Fruit fly (Drosophila melanogaster): ENCODE results near the gene CG10038.

Gene CG10038

dm6 chr3R:12375258-12375783 lies 24.9 kb upstream of the CG10038 start, which contains the start of gene GstD5:
Gene GstD5 (plus strand): TSS chr3R:12375733.
- TF ChIP-seq CG8478 (optimal IDR thresholded peaks at IDR 0.05) (no peak), CTCF (optimal IDR thresholded peaks at IDR 0.05) (no peak)

dm6 chr3R:12373800-12374199 lies 23.4 kb upstream of the CG10038 start, which contains the start of gene GstD4:
Gene GstD4 (plus strand): TSS chr3R:12374100.
- TF ChIP-seq CG8478 (optimal IDR thresholded peaks at IDR 0.05): no peak
- no peak for TF ChIP-seq CTCF (optimal IDR thresholded peaks at IDR 0.05)

DNA sequence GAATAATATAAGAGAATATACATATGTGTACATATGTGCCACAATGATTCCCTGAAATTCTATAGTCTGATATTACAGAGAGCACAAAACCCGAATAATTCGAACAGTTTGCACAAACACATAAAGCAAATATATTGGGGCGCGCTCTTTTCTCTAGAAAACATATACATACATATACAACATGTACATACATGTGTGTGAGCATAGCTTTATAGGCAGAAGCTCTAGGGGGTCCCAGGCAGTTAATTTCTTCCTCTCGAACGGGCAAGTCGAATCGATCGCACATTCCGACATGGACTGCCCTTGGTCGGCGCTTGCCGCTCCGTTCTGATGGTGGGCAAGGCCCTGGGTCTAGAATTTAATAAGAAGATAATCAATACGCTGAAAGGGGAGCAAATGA lies 22.4 kb upstream of the CG10038 start, which contains the start of gene GstD3:
TSS of gene GstD3 (plus strand) at position 269 of the 400 bp plus-strand sequence.
- TF ChIP-seq CG8478 (optimal IDR thresholded peaks at IDR 0.05): no peak
- no peak for TF ChIP-seq CTCF (optimal IDR thresholded peaks at IDR 0.05)

DNA sequence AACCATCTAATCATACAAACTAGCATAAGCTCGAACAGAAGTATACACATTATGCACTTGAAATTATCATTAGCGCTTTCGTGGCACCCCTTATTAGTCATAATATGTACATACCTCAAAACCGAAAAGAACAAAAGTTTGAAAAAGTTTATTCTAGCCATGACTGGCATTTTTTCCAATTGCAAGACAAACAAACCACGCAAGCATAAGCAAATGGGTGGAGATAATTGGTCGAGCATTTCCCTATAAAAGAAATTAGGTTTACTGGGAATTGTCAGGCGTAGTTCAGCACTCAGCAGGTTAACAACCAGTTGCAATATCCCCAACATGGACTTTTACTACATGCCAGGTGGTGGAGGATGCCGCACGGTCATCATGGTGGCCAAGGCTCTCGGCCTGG lies 21.2 kb upstream of the CG10038 start, which contains the start of gene GstD2:
TSS of gene GstD2 (plus strand) at position 301 of the 400 bp plus-strand sequence.
- TF ChIP-seq CTCF (optimal IDR thresholded peaks at IDR 0.05) (no peak), CG8478 (optimal IDR thresholded peaks at IDR 0.05) (no peak)

DNA sequence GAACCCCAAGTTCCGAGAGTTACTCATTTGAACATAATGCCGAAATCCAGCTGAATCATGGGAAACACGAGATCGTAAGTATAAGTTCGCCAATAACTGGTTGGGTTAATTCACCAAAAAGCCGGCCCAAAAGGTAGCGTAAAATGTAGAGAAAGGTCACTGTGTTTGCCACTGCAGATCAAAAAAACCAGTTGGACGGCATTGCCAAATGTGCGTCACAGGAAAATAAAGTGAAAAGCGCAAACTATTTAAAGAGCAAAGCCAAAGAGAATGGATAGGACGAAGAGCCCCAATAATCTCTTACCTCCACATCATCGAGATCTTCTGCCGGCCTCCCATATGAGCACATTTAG lies 20.2 kb upstream of the CG10038 start:
- TF ChIP-seq CTCF (optimal IDR thresholded peaks at IDR 0.05) (no peak), CG8478 (optimal IDR thresholded peaks at IDR 0.05) (no peak)

dm6 chr3R:12369793-12370642 lies 19.6 kb upstream of the CG10038 start:
- TF ChIP-seq CG8478 (optimal IDR thresholded peaks at IDR 0.05): no peak
- TF ChIP-seq CTCF (optimal IDR thresholded peaks at IDR 0.05): no peak

DNA sequence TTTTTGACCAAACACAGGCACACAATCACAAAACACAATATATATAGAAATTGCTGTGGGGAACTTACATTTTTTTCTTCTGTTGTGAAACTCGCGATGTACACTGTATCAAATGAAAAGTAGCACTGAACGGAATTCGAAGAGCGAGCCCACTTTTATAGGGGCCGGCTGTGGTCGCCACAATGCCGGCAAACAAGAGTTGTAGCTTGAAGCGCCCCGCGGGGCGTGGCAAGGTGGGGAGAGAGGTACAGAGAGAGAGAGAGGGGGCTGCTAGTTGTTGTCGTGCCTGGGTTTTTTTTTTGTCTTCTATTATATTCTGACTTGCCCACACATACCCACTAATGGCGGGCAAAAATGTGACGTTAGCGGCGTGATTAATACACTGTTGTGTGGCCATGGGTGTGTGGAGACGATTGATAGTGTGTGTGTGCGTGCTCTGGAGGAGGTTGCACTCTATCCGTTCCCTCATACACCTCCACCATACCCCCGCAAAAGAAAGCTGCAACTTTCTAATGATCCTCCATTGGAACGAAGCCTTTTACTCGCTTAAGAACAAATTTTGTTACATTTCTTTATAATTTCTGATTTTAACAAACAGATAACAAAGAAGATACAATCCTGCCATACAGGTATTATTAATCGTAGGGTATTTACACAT lies 18.8 kb upstream of the CG10038 start, which contains the start of gene GstD1:
TSS of gene GstD1 (minus strand) at position 134 of the 658 bp plus-strand sequence.
- TF ChIP-seq CTCF (optimal IDR thresholded peaks at IDR 0.05) (no peak), CG8478 (optimal IDR thresholded peaks at IDR 0.05) (no peak)

dm6 chr3R:12367464-12367863 lies 17.0 kb upstream of the CG10038 start, which contains the start of gene GstD9:
Gene GstD9 (minus strand): TSS chr3R:12367564.
- TF ChIP-seq CTCF (optimal IDR thresholded peaks at IDR 0.05) (no peak), CG8478 (optimal IDR thresholded peaks at IDR 0.05) (no peak)

dm6 chr3R:12365887-12366286 lies 15.4 kb upstream of the CG10038 start:
- TF ChIP-seq CG8478 (optimal IDR thresholded peaks at IDR 0.05): no peak
- no peak for TF ChIP-seq CTCF (optimal IDR thresholded peaks at IDR 0.05)

- TF ChIP-seq CTCF (optimal IDR thresholded peaks at IDR 0.05) (no peak), CG8478 (optimal IDR thresholded peaks at IDR 0.05) (no peak)
Measured at dm6 chr3R:12365264-12365840, 14.9 kb upstream of the CG10038 start, which contains the start of gene GstD10. Gene GstD10 (minus strand): TSS chr3R:12365735.

- TF ChIP-seq CTCF (optimal IDR thresholded peaks at IDR 0.05): no peak
- no peak for TF ChIP-seq CG8478 (optimal IDR thresholded peaks at IDR 0.05)
Measured at dm6 chr3R:12364580-12364979, 14.1 kb upstream of the CG10038 start, which contains the start of gene Tim17a1. Gene Tim17a1 (minus strand): TSS chr3R:12364680.

- no peak for TF ChIP-seq CG8478 (optimal IDR thresholded peaks at IDR 0.05)
- no peak for TF ChIP-seq CTCF (optimal IDR thresholded peaks at IDR 0.05)
Measured at dm6 chr3R:12363544-12363943, 13.1 kb upstream of the CG10038 start.

DNA sequence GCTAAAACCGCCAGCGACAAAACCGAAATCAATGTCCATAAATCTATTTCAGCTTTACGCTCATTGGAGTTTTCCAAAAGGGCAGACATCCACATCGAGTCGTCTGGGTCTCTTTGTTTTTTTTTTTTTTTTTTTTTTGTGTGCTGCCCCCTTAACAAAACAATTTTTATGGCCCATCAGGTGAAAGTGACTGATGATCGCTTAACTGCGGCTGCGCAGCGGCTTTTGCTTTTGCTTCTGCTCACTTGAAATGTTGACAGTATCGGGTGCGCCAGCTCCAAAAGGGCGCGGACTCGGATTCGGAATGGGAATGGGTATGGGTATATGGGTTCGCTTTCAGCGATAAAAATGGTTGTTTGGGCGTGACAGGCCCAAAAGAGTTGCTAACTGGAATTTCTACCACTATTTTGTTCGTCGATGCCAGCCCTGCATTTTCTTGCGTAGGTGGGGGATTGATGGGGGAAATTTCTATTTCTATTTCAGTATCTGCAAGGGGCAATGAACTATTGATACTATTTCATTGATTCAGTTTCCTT lies 11.6 kb upstream of the CG10038 start:
- TF ChIP-seq CTCF (optimal IDR thresholded peaks at IDR 0.05) (no peak), CG8478 (optimal IDR thresholded peaks at IDR 0.05) (no peak)

dm6 chr3R:12359837-12360236 lies 9.4 kb upstream of the CG10038 start, which contains the start of gene CG4115:
Gene CG4115 (plus strand): TSS chr3R:12360008.
- TF ChIP-seq CG8478 (optimal IDR thresholded peaks at IDR 0.05) (no peak), CTCF (optimal IDR thresholded peaks at IDR 0.05) (no peak)

DNA sequence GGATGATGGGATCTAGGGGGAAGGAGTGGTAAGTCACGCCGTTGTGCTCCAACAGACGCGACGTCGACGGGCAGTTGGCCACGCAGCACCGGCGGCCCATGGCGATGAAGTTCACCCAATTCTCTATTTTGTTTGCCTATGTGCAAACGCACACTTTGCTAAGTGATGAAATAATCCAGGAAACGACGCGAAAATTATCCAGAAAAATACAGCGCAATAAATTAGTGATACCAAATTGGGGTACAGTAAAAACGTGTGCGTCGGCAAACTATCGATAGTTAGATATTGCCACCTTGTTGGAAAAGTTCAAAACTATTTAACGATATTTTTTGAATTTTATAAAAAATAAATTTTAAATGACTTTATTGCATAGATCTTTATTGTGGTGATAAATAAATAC lies 5.6 kb upstream of the CG10038 start, which contains the start of gene MBD-R2:
TSS of gene MBD-R2 (minus strand) at position 222 of the 400 bp plus-strand sequence.
- TF ChIP-seq CG8478 (optimal IDR thresholded peaks at IDR 0.05) (no peak), CTCF (optimal IDR thresholded peaks at IDR 0.05) (peak in 1 of 2 experiments; percentile 29)

Measured in S2 (cell line).